Worm (Caenorhabditis elegans): ENCODE measurements around the gene pigg-1.

DNA sequence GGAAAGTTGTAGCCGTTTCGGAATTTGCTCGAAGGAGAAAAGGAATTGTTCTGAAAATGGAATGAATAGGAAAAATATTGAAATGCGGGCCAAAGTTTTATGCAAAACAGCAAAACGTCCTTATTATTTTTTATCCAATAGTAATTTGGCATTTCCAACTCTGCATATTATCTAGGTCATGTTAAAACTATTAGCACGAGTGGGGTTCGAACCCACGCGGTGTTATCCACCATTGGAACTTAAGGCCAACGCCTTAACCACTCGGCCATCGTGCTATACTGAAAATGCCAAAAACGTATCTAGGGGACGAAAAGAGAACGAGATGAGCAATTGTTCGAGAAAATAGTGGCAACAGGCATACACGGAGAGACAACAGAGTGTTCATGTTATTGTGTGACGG, 31.7 kb upstream of the pigg-1 start:
- TF ChIP-seq zag-1 (tag; optimal IDR thresholded peaks at IDR 0.05) (no peak), aly-2 (tag; optimal IDR thresholded peaks at IDR 0.05) (no peak), fkh-2 (tag; optimal IDR thresholded peaks at IDR 0.05) (no peak), unc-62 (GFP tag; optimal IDR thresholded peaks at IDR 0.05) (no peak), ceh-16 (tag; optimal IDR thresholded peaks at IDR 0.05) (no peak), snpc-4 (tag; optimal IDR thresholded peaks at IDR 0.05) (no peak), ama-1 (optimal IDR thresholded peaks at IDR 0.05) (no peak), jun-1 (tag; optimal IDR thresholded peaks at IDR 0.05) (no peak)

All from whole organism, L3 larva.